Worm (Caenorhabditis elegans) whole organism, late embryonic: ENCODE measurements around the gene egli-1.

Source experiments
- C08G9.2 ChIP-seq: sonication (generic microtip); optimal IDR thresholded peaks from 2 replicates; lab custom pipeline; 2016; ENCODE audit warnings: mild to moderate bottlenecking, missing genetic modification characterization, moderate library complexity, missing compliant biosample characterization
- Y22D7AL.16 ChIP-seq: sonication (generic microtip); optimal IDR thresholded peaks from 2 replicates; lab custom pipeline; 2016; ENCODE audit warnings: missing genetic modification characterization, missing compliant biosample characterization
- ama-1 ChIP-seq: fragments of 150-350 bp; optimal IDR thresholded peaks from 2 replicates; lab custom pipeline; 2014
- ceh-18 ChIP-seq: sonication (generic microtip); optimal IDR thresholded peaks from 2 replicates; lab custom pipeline; 2016; ENCODE audit warnings: missing genetic modification characterization, missing compliant biosample characterization
- ceh-22 ChIP-seq: sonication (generic microtip); optimal IDR thresholded peaks from 2 replicates; lab custom pipeline; 2017; ENCODE audit warnings: missing biosample characterization, missing genetic modification characterization
- ceh-30 ChIP-seq: fragments of 150-350 bp; optimal IDR thresholded peaks from 2 replicates; lab custom pipeline; 2014; ENCODE audit warnings: missing biosample characterization, missing genetic modification characterization
- ceh-31 ChIP-seq: sonication (generic microtip); optimal IDR thresholded peaks from 2 replicates; lab custom pipeline; 2016; ENCODE audit warnings: missing genetic modification characterization, missing compliant biosample characterization
- ceh-34 ChIP-seq: sonication (generic microtip); optimal IDR thresholded peaks from 2 replicates; lab custom pipeline; 2016; ENCODE audit warnings: mild to moderate bottlenecking, missing genetic modification characterization, missing compliant biosample characterization
- ceh-6 ChIP-seq: fragments of 200-800 bp; sonication (Bioruptor generic); optimal IDR thresholded peaks from 2 replicates; lab custom pipeline; 2018; ENCODE audit warnings: mild to moderate bottlenecking, missing genetic modification characterization, missing compliant biosample characterization
- ceh-9 ChIP-seq: sonication (generic microtip); optimal IDR thresholded peaks from 2 replicates; lab custom pipeline; 2016; ENCODE audit warnings: mild to moderate bottlenecking, missing genetic modification characterization, inconsistent platforms, missing compliant biosample characterization
- che-1 ChIP-seq: sonication (generic microtip); optimal IDR thresholded peaks from 2 replicates; lab custom pipeline; 2016; ENCODE audit warnings: mild to moderate bottlenecking, missing genetic modification characterization, missing compliant biosample characterization
- elt-2 ChIP-seq: sonication (generic microtip); optimal IDR thresholded peaks from 2 replicates; lab custom pipeline; 2016; ENCODE audit warnings: missing genetic modification reagents, missing genetic modification characterization, missing compliant biosample characterization
- eyg-1 ChIP-seq: sonication (generic microtip); optimal IDR thresholded peaks from 2 replicates; lab custom pipeline; 2016; ENCODE audit warnings: missing genotype, missing genetic modification characterization, missing compliant biosample characterization
- fax-1 ChIP-seq: sonication (generic microtip); optimal IDR thresholded peaks from 2 replicates; lab custom pipeline; 2016; ENCODE audit warnings: missing genotype, missing genetic modification characterization, missing compliant biosample characterization
- hlh-30 ChIP-seq: sonication (generic microtip); optimal IDR thresholded peaks from 2 replicates; lab custom pipeline; 2017; ENCODE audit warnings: antibody characterized with exemption, missing genetic modification characterization, missing compliant biosample characterization; ENCODE audit not compliant: insufficient read depth
- madf-2 ChIP-seq: sonication (generic microtip); optimal IDR thresholded peaks from 2 replicates; lab custom pipeline; 2017; ENCODE audit warnings: missing genetic modification characterization, missing compliant biosample characterization
- mec-3 ChIP-seq: sonication (generic microtip); optimal IDR thresholded peaks from 2 replicates; lab custom pipeline; 2016; ENCODE audit warnings: borderline replicate concordance, missing genetic modification characterization, missing compliant biosample characterization
- nfya-1 ChIP-seq: sonication (generic microtip); optimal IDR thresholded peaks from 2 replicates; lab custom pipeline; 2017; ENCODE audit warnings: missing genetic modification characterization, mild to moderate bottlenecking, missing compliant biosample characterization, antibody characterized with exemption, moderate library complexity
- npax-4 ChIP-seq: sonication (generic microtip); optimal IDR thresholded peaks from 2 replicates; lab custom pipeline; 2016; ENCODE audit warnings: missing genetic modification characterization, missing compliant biosample characterization
- pax-1 ChIP-seq: fragments of 150-350 bp; optimal IDR thresholded peaks from 2 replicates; lab custom pipeline; 2014; ENCODE audit warnings: missing biosample characterization, missing genetic modification characterization
- pha-2 ChIP-seq: sonication (generic microtip); optimal IDR thresholded peaks from 2 replicates; lab custom pipeline; 2017; ENCODE audit warnings: mild to moderate bottlenecking, missing genetic modification characterization, missing compliant biosample characterization
- pha-4 ChIP-seq: fragments of 150-350 bp; optimal IDR thresholded peaks from 2 replicates; lab custom pipeline; 2018; ENCODE audit warnings: missing biosample characterization, missing genetic modification reagents, missing genetic modification characterization
- rnt-1 ChIP-seq: sonication (generic microtip); optimal IDR thresholded peaks from 2 replicates; lab custom pipeline; 2016; ENCODE audit warnings: missing genetic modification characterization, missing compliant biosample characterization
- sox-2 ChIP-seq: fragments of 200-800 bp; sonication (Bioruptor generic); IDR thresholded peaks from 2 replicates; pipeline ENCODE4 v1.3.6; 2022; ENCODE audit warnings: missing genetic modification reagents, missing genetic modification characterization, missing compliant biosample characterization
- syd-9 ChIP-seq: sonication (generic microtip); optimal IDR thresholded peaks from 2 replicates; lab custom pipeline; 2016; ENCODE audit warnings: mild to moderate bottlenecking, missing genetic modification characterization, moderate library complexity, missing compliant biosample characterization
- tbx-2 ChIP-seq: sonication (generic microtip); optimal IDR thresholded peaks from 2 replicates; lab custom pipeline; 2016; ENCODE audit warnings: missing genetic modification characterization, missing compliant biosample characterization
- ttx-3 ChIP-seq: sonication (generic microtip); optimal IDR thresholded peaks from 2 replicates; lab custom pipeline; 2016; ENCODE audit warnings: missing genetic modification reagents, missing genetic modification characterization, missing compliant biosample characterization
- unc-55 ChIP-seq: sonication (generic microtip); optimal IDR thresholded peaks from 2 replicates; lab custom pipeline; 2017; ENCODE audit warnings: missing biosample characterization, missing genetic modification reagents, missing genetic modification characterization
- ztf-16 ChIP-seq: sonication (generic microtip); optimal IDR thresholded peaks from 2 replicates; lab custom pipeline; 2017; ENCODE audit warnings: missing genetic modification characterization, missing compliant biosample characterization

The egli-1 gene

DNA sequence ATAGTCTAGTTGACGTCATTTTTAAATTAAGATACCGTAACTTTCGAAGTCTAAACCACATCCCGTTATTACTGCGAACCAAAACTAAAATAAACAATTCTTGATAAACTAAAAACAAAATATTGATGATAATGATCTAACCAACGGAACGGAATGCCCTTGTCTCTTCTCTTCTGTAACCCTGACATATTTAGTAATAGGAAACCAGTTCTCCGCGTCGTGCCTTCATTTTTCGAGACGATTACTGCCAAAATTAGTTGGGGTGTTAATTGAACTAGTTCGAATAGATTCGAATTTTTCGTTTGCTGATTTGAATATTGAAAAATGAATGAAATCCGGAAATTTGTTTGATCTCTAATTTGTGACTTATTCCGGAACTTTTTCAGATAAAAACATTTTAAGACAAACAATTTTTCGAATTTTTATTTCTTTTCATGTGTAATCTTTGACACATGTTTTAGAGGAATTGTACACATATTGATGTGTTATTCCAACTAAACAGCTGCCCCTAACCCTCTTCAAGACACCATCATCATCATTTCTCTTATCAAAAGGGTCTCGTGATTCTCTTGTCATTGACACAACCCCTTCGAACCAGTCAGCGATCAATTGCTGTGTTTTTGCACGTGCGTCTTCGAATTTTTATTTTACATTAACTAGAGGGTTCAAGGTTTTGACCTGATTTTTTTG, 39.9 kb upstream of the egli-1 start:
- TF ChIP-seq unc-55 (GFP tag; lab: Kevin White, UChicago) = peak; percentile 84
- TF ChIP-seq hlh-30 (tag; lab: Kevin White, UChicago) = peak; percentile 55
- TF ChIP-seq sox-2 (GFP tag; lab: Robert Waterston, UW) = no peak
- peak; percentile 48 for TF ChIP-seq ceh-18 (tag; lab: Kevin White, UChicago)
- no peak for TF ChIP-seq C08G9.2 (tag; lab: Kevin White, UChicago)
- TF ChIP-seq elt-2 (tag; lab: Kevin White, UChicago) = peak; percentile 58
- peak; percentile 24 for TF ChIP-seq nfya-1 (tag; lab: Kevin White, UChicago)
- peak; percentile 20 for TF ChIP-seq tbx-2 (tag; lab: Kevin White, UChicago)

DNA sequence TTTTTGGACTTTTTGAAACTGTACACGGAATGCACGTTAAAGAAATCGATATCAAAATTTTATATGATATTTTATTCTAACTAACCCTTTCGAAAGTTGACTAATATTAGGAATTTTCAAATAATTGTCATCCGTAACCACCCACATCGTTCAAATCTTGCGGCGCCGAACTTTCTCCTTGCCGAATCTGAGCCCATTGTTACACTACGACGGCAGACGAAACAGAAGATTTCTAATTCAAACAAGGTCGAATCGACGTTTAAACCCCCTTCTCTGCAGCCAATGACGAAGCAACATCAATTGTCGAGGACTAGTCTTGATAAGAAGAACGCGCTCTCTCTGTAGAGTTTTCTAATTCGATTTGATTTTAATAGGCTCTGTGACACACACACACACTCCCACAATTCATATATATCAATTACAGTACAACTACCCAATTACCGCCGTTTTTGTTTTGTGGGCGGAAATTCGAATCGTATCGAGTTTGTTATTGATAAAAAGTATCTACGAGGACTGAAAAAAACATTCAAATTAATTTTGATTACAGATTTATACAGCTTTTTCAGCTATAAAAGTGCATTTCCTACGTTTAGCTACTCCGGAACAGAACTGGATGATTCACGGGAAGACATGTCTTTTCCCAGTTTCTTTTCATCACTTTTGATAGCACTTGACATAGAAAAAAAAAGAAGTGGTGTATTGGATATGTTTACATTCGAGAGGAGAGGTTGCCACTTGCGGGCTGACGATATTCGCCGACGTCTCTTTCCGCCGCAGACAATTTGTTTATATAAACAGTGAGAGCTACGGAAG, 39.2 kb upstream of the egli-1 start:
- peak; percentile 47 for TF ChIP-seq ceh-34 (tag; lab: Kevin White, UChicago)
- peak; percentile 31 for TF ChIP-seq tbx-2 (tag; lab: Kevin White, UChicago)
- TF ChIP-seq ama-1 = no peak
- peak; percentile 9 for TF ChIP-seq ceh-22
- no peak for TF ChIP-seq pha-2
- TF ChIP-seq nfya-1 (tag; lab: Kevin White, UChicago) = peak; percentile 14
- peak; percentile 23 for TF ChIP-seq pax-1

DNA sequence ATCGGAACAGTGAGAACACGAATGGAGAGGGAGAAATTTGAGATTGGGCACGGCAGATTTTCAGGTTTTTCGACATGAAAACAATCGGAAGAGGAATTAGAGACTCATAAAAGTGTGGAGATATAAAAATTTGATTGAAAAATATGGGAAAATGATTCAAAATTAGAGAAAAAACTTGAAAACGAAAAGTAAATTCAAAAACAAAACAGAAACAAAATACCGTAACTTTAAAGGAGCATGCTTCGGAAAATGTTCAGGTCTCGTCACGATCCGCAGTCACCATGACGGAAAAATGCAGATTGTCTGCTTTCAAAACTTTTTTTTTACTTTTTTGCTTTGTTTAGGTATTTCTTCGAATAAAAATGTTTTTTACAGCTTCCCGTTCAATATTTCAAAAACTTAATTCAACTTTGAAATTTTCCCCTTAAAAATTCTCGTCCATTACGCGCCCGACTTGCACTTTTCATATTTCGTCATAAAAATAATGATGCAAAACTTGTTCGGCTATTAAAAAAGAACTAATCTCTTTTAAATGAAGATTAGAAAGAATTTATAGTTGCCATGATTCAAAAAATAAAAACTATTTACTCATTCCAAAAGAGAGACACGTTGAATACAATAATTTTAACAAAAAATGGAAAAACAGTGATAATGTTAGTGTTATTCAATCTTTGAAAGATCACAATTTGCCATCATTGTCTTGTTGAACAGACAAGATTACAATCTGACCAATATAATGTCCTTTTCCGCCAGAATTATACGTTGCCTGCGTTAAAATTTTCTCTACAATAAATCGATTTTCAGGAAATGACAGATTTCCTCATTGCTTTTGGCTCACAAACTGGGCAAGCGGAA, 38.4 kb upstream of the egli-1 start, which contains the start of gene mtrr-1:
Gene mtrr-1, plus strand, starts transcription at position 805 of the 855 bp plus-strand sequence.
- TF ChIP-seq ama-1 = peak; percentile 64
- TF ChIP-seq syd-9 (tag; lab: Kevin White, UChicago) = no peak

- TF ChIP-seq pha-4 (tag; lab: Kevin White, UChicago) (no peak), che-1 (tag; lab: Kevin White, UChicago) (no peak), hlh-30 (tag; lab: Kevin White, UChicago) (no peak), ztf-16 (tag; lab: Kevin White, UChicago) (no peak), fax-1 (tag; lab: Kevin White, UChicago) (no peak), ceh-31 (no peak), npax-4 (tag; lab: Kevin White, UChicago) (no peak), pax-1 (no peak), syd-9 (tag; lab: Kevin White, UChicago) (no peak), madf-2 (tag; lab: Kevin White, UChicago) (no peak), tbx-2 (tag; lab: Kevin White, UChicago) (no peak), ceh-30 (tag; lab: Kevin White, UChicago) (no peak), rnt-1 (tag; lab: Kevin White, UChicago) (no peak), eyg-1 (tag; lab: Kevin White, UChicago) (no peak), ceh-9 (tag; lab: Kevin White, UChicago) (no peak), ceh-18 (tag; lab: Kevin White, UChicago) (no peak), ttx-3 (tag; lab: Kevin White, UChicago) (no peak), ceh-6 (GFP tag; lab: Kevin White, UChicago) (no peak), mec-3 (tag; lab: Kevin White, UChicago) (no peak)
These were observed 34.6 kb upstream of the egli-1 start for ce11 chrII:9289127-9289526.

DNA sequence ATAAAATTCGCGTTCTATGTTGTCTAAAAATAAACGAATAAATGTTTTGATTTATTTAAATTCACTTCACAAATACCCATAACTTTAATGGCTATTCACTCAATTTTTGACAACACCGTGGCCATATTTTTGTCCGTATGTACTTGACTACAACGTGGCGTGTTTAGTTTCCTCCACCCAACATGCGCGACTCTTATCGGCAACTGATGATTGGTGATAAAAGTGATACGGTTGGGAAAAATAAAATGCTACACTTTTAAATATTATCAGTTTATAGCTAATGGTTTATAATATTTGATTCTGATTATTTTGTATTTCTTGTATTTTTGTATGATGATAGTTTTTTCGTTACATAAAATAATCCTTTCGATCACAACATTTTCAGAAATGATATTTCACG, 32.1 kb upstream of the egli-1 start, which contains the start of gene acs-7:
Gene acs-7, plus strand, starts transcription at position 386 of the 400 bp plus-strand sequence.
- TF ChIP-seq Y22D7AL.16 (tag; lab: Kevin White, UChicago) (no peak), elt-2 (tag; lab: Kevin White, UChicago) (peak; percentile 94)
- TF ChIP-seq, all 69 proteins: peak for 1
